Worm (Caenorhabditis elegans): ENCODE measurements around the gene hex-3.

Gene hex-3

ce11 chrIII:10810483-10810836 is 38.6 kb upstream of the hex-3 start:
- TF ChIP-seq pes-1 (GFP tag; IDR thresholded peaks at IDR 0.05) (no peak), scrt-1 (GFP tag; IDR thresholded peaks at IDR 0.05) (no peak), ceh-13 (GFP tag; optimal IDR thresholded peaks at IDR 0.05) (no peak), ama-1 (optimal IDR thresholded peaks at IDR 0.05) (no peak), hmg-4 (GFP tag; optimal IDR thresholded peaks at IDR 0.05) (no peak), tbx-37 (GFP tag; conservative IDR thresholded peaks at IDR 0.05) (no peak)

- TF ChIP-seq hmbx-1 (tag; optimal IDR thresholded peaks at IDR 0.05) (no peak), sea-1 (GFP tag; conservative IDR thresholded peaks at IDR 0.05) (peak; percentile 27; the same call in 1 of the 2 replicates), aly-1 (tag; optimal IDR thresholded peaks at IDR 0.05) (no peak), ceh-36 (tag; optimal IDR thresholded peaks at IDR 0.05) (no peak), scrt-1 (GFP tag; IDR thresholded peaks at IDR 0.05) (0 out of 2 replicates have a peak, but pooled peaks have one; percentile 48), tbx-11 (GFP tag; IDR thresholded peaks at IDR 0.05) (peak; percentile 38; the same call in 1 of the 2 replicates), pes-1 (GFP tag; IDR thresholded peaks at IDR 0.05) (peak; percentile 57), tra-4 (tag; optimal IDR thresholded peaks at IDR 0.05) (no peak), hmg-4 (GFP tag; optimal IDR thresholded peaks at IDR 0.05) (no peak), ama-1 (optimal IDR thresholded peaks at IDR 0.05) (no peak), hnd-1 (tag; optimal IDR thresholded peaks at IDR 0.05) (no peak)
Measured at ce11 chrIII:10810837-10811814, 37.9 kb upstream of the hex-3 start.

- TF ChIP-seq ceh-36 (tag; optimal IDR thresholded peaks at IDR 0.05) = peak; percentile 1
- no peak for TF ChIP-seq F13C5.2 (tag; optimal IDR thresholded peaks at IDR 0.05)
Measured at ce11 chrIII:10812798-10813295, 36.2 kb upstream of the hex-3 start.

- TF ChIP-seq aly-1 (tag; optimal IDR thresholded peaks at IDR 0.05) (no peak), hmbx-1 (tag; optimal IDR thresholded peaks at IDR 0.05) (no peak), tbx-37 (GFP tag; conservative IDR thresholded peaks at IDR 0.05) (no peak), ceh-36 (tag; optimal IDR thresholded peaks at IDR 0.05) (no peak), tbx-11 (GFP tag; IDR thresholded peaks at IDR 0.05) (no peak), F13C5.2 (tag; optimal IDR thresholded peaks at IDR 0.05) (no peak), flt-1 (GFP tag; IDR thresholded peaks at IDR 0.05) (no peak), ceh-13 (GFP tag; optimal IDR thresholded peaks at IDR 0.05) (no peak), tra-4 (tag; optimal IDR thresholded peaks at IDR 0.05) (no peak), B0310.2 (tag; optimal IDR thresholded peaks at IDR 0.05) (no peak), ets-7 (tag; optimal IDR thresholded peaks at IDR 0.05) (no peak), hnd-1 (tag; optimal IDR thresholded peaks at IDR 0.05) (no peak), pes-1 (GFP tag; IDR thresholded peaks at IDR 0.05) (no peak), sea-1 (GFP tag; conservative IDR thresholded peaks at IDR 0.05) (no peak), hmg-4 (GFP tag; optimal IDR thresholded peaks at IDR 0.05) (no peak), ama-1 (optimal IDR thresholded peaks at IDR 0.05) (no peak), scrt-1 (GFP tag; IDR thresholded peaks at IDR 0.05) (no peak)
Measured at ce11 chrIII:10813886-10814285, 35.1 kb upstream of the hex-3 start.

- TF ChIP-seq F13C5.2 (tag; optimal IDR thresholded peaks at IDR 0.05) (no peak), ama-1 (optimal IDR thresholded peaks at IDR 0.05) (no peak), hmg-4 (GFP tag; optimal IDR thresholded peaks at IDR 0.05) (no peak), tra-4 (tag; optimal IDR thresholded peaks at IDR 0.05) (no peak), sea-1 (GFP tag; conservative IDR thresholded peaks at IDR 0.05) (no peak), ceh-36 (tag; optimal IDR thresholded peaks at IDR 0.05) (no peak), ets-7 (tag; optimal IDR thresholded peaks at IDR 0.05) (no peak), hnd-1 (tag; optimal IDR thresholded peaks at IDR 0.05) (no peak), aly-1 (tag; optimal IDR thresholded peaks at IDR 0.05) (no peak), flt-1 (GFP tag; IDR thresholded peaks at IDR 0.05) (no peak), scrt-1 (GFP tag; IDR thresholded peaks at IDR 0.05) (no peak), ceh-13 (GFP tag; optimal IDR thresholded peaks at IDR 0.05) (no peak), tbx-37 (GFP tag; conservative IDR thresholded peaks at IDR 0.05) (no peak), hmbx-1 (tag; optimal IDR thresholded peaks at IDR 0.05) (no peak), pes-1 (GFP tag; IDR thresholded peaks at IDR 0.05) (no peak), tbx-11 (GFP tag; IDR thresholded peaks at IDR 0.05) (no peak), B0310.2 (tag; optimal IDR thresholded peaks at IDR 0.05) (no peak)
Measured at ce11 chrIII:10815199-10815598, 33.8 kb upstream of the hex-3 start.

ce11 chrIII:10816045-10816444 is 33.0 kb upstream of the hex-3 start:
- TF ChIP-seq ama-1 (optimal IDR thresholded peaks at IDR 0.05) (no peak), hmg-4 (GFP tag; optimal IDR thresholded peaks at IDR 0.05) (no peak), tbx-37 (GFP tag; conservative IDR thresholded peaks at IDR 0.05) (no peak), F13C5.2 (tag; optimal IDR thresholded peaks at IDR 0.05) (no peak), sea-1 (GFP tag; conservative IDR thresholded peaks at IDR 0.05) (no peak)

ce11 chrIII:10816800-10817418 is 32.1 kb upstream of the hex-3 start, which contains the start of gene sca-1:
TSS of gene sca-1 (minus strand) at chrIII:10816850.
- TF ChIP-seq ets-7 (tag; optimal IDR thresholded peaks at IDR 0.05) = no peak

ce11 chrIII:10818364-10818763 is 30.7 kb upstream of the hex-3 start:
- TF ChIP-seq hmg-4 (GFP tag; optimal IDR thresholded peaks at IDR 0.05) (peak; percentile 59), tbx-37 (GFP tag; conservative IDR thresholded peaks at IDR 0.05) (no peak)

All from whole organism, early embryonic.